Fruit fly (Drosophila melanogaster): ENCODE measurements around the gene Ccp84Ac.

dm6 chr3R:6672303-6673007 is 23.6 kb downstream of the Ccp84Ac start:
- TF ChIP-seq pan (optimal IDR thresholded peaks at IDR 0.05) (no peak), usp (GFP tag; optimal IDR thresholded peaks at IDR 0.05) (no peak), Dll (optimal IDR thresholded peaks at IDR 0.05) (no peak), psq (optimal IDR thresholded peaks at IDR 0.05) (no peak), CG8478 (optimal IDR thresholded peaks at IDR 0.05) (no peak), EcR (GFP tag; optimal IDR thresholded peaks at IDR 0.05) (no peak)
